Fruit fly (Drosophila melanogaster) whole organism, wandering third instar larva: ENCODE results near the gene lsn.

ENCODE experiments used
- Abd-B ChIP-seq: fragments of >200 bp; optimal IDR thresholded peaks from 2 replicates; lab custom pipeline; 2017; ENCODE audit warnings: missing biosample characterization, missing genetic modification characterization
- CG32264 ChIP-seq: fragments of 200-800 bp; sonication (Bioruptor generic); optimal IDR thresholded peaks from 2 replicates; lab custom pipeline; 2016; ENCODE audit warnings: missing biosample characterization, missing genetic modification characterization
- CG9705 ChIP-seq: fragments of 200-800 bp; sonication (Bioruptor generic); optimal IDR thresholded peaks from 2 replicates; lab custom pipeline; 2018; ENCODE audit warnings: missing biosample characterization, mild to moderate bottlenecking, missing genetic modification characterization
- CrebA ChIP-seq: fragments of 200-800 bp; sonication (Bioruptor generic); optimal IDR thresholded peaks from 2 replicates; lab custom pipeline; 2016; ENCODE audit warnings: missing biosample characterization, mild to moderate bottlenecking, missing genetic modification characterization, borderline replicate concordance
- Dif ChIP-seq: fragments of 200-275, 200-300 bp; sonication (Bioruptor generic); optimal IDR thresholded peaks from 2 replicates; lab custom pipeline; 2018; ENCODE audit warnings: missing biosample characterization, missing genetic modification characterization; ENCODE audit not compliant: partially characterized antibody
- GATAd ChIP-seq: sonication (Bioruptor generic); optimal IDR thresholded peaks from 2 replicates; lab custom pipeline; 2016; ENCODE audit warnings: missing biosample characterization, missing genetic modification characterization
- HLH106 ChIP-seq: fragments of 200-800 bp; optimal IDR thresholded peaks from 3 replicates; lab custom pipeline; 2019; ENCODE audit warnings: missing biosample characterization, mild to moderate bottlenecking, missing genetic modification characterization, moderate library complexity
- Hnf4 ChIP-seq: fragments of 200-800 bp; sonication (Bioruptor generic); optimal IDR thresholded peaks from 2 replicates; lab custom pipeline; 2016; ENCODE audit warnings: missing biosample characterization, mild to moderate bottlenecking, missing genetic modification characterization
- Hr83 ChIP-seq: fragments of 200-300 bp; sonication (Bioruptor generic); optimal IDR thresholded peaks from 2 replicates; lab custom pipeline; 2016; ENCODE audit warnings: missing biosample characterization, mild to moderate bottlenecking, missing genetic modification characterization, moderate library complexity; ENCODE audit not compliant: poor library complexity, severe bottlenecking
- Jra ChIP-seq: sonication (Bioruptor generic); optimal IDR thresholded peaks from 2 replicates; lab custom pipeline; 2016; ENCODE audit warnings: missing biosample characterization, missing genetic modification characterization
- Mio ChIP-seq: sonication (Bioruptor generic); optimal IDR thresholded peaks from 2 replicates; lab custom pipeline; 2016; ENCODE audit warnings: missing biosample characterization, missing genetic modification characterization
- N ChIP-seq: fragments of >200 bp; optimal IDR thresholded peaks from 2 replicates; lab custom pipeline; 2018; ENCODE audit warnings: missing biosample characterization, missing external identifiers, missing genetic modification characterization
- OdsH ChIP-seq: fragments of 200-800 bp; sonication (Bioruptor generic); optimal IDR thresholded peaks from 2 replicates; lab custom pipeline; 2016; ENCODE audit warnings: missing biosample characterization, mild to moderate bottlenecking, missing genetic modification characterization
- Rel ChIP-seq, 2 experiments: fragments of 200-800 bp; sonication (Bioruptor generic) in 1 of 2; optimal IDR thresholded peaks; 2 replicates in 1 of 2; 3 replicates in 1 of 2; lab custom pipeline; 2016 to 2019; ENCODE audit warnings: mild to moderate bottlenecking in 2 of 2, missing biosample characterization in 2 of 2, missing genetic modification characterization in 2 of 2, moderate library complexity in 1 of 2
- Sp1 ChIP-seq: fragments of 200-800 bp; sonication (Bioruptor generic); optimal IDR thresholded peaks from 3 replicates; lab custom pipeline; 2019; ENCODE audit warnings: missing biosample characterization, mild to moderate bottlenecking, missing genetic modification characterization, moderate library complexity
- Vsx2 ChIP-seq: fragments of 200-300, 225-300 bp; sonication (Bioruptor generic); optimal IDR thresholded peaks from 2 replicates; lab custom pipeline; 2018; ENCODE audit warnings: missing biosample characterization, missing genetic modification characterization; ENCODE audit not compliant: partially characterized antibody
- br ChIP-seq: fragments of 200-800 bp; sonication (Bioruptor generic); optimal IDR thresholded peaks from 2 replicates; lab custom pipeline; 2016; ENCODE audit warnings: missing biosample characterization, missing genetic modification characterization
- brk ChIP-seq: fragments of 200-800 bp; sonication (Bioruptor generic); optimal IDR thresholded peaks from 2 replicates; lab custom pipeline; 2016; ENCODE audit warnings: missing biosample characterization, mild to moderate bottlenecking, missing genetic modification characterization
- dl ChIP-seq, 2 experiments: fragments of 175-275, 200-275 bp in 1 of 2; fragments of 200-275 bp in 1 of 2; sonication (Bioruptor generic); optimal IDR thresholded peaks; lab custom pipeline; 2018; ENCODE audit warnings: mild to moderate bottlenecking in 2 of 2, missing biosample characterization in 2 of 2, missing genetic modification characterization in 2 of 2, moderate library complexity in 2 of 2; ENCODE audit not compliant: partially characterized antibody in 2 of 2, insufficient read depth in 1 of 2
- dmrt93B ChIP-seq: fragments of 200-800 bp; sonication (Bioruptor generic); optimal IDR thresholded peaks from 2 replicates; lab custom pipeline; 2018; ENCODE audit warnings: missing biosample characterization, mild to moderate bottlenecking, missing genetic modification characterization
- dsf ChIP-seq: sonication (Bioruptor generic); optimal IDR thresholded peaks from 2 replicates; lab custom pipeline; 2016; ENCODE audit warnings: missing biosample characterization, missing genetic modification characterization, borderline replicate concordance
- ey ChIP-seq: fragments of 200-800 bp; sonication (Bioruptor generic); optimal IDR thresholded peaks from 2 replicates; lab custom pipeline; 2016; ENCODE audit warnings: missing biosample characterization, missing genetic modification characterization
- foxo ChIP-seq, 2 experiments: fragments of 200-800 bp; sonication (Bioruptor generic); optimal IDR thresholded peaks; 2 replicates in 1 of 2; 3 replicates in 1 of 2; lab custom pipeline; 2016 to 2017; ENCODE audit warnings: missing biosample characterization in 2 of 2, missing genetic modification characterization in 2 of 2
- fru ChIP-seq: fragments of 200-800 bp; sonication (Bioruptor generic); optimal IDR thresholded peaks from 3 replicates; lab custom pipeline; 2016; ENCODE audit warnings: missing biosample characterization, mild to moderate bottlenecking, missing genetic modification characterization
- h ChIP-seq: fragments of 200-800 bp; sonication (Bioruptor generic); optimal IDR thresholded peaks from 3 replicates; lab custom pipeline; 2016; ENCODE audit warnings: missing biosample characterization, mild to moderate bottlenecking, missing genetic modification characterization
- jim ChIP-seq: fragments of 175-275, 200-325 bp; sonication (Bioruptor generic); optimal IDR thresholded peaks from 2 replicates; lab custom pipeline; 2016; ENCODE audit warnings: missing biosample characterization, mild to moderate bottlenecking, missing genetic modification characterization
- lola ChIP-seq: fragments of >200 bp; optimal IDR thresholded peaks from 2 replicates; lab custom pipeline; 2017; ENCODE audit warnings: missing biosample characterization, missing genetic modification characterization
- psq ChIP-seq: fragments of 200-800 bp; sonication (Bioruptor generic); optimal IDR thresholded peaks from 3 replicates; lab custom pipeline; 2017; ENCODE audit warnings: missing biosample characterization, mild to moderate bottlenecking, missing genetic modification characterization, moderate library complexity
- rgr ChIP-seq: fragments of 200-800 bp; sonication (Bioruptor generic); optimal IDR thresholded peaks from 3 replicates; lab custom pipeline; 2016; ENCODE audit warnings: missing biosample characterization, mild to moderate bottlenecking, missing genetic modification characterization
- sage ChIP-seq: fragments of 200-800 bp; sonication (Bioruptor generic); optimal IDR thresholded peaks from 2 replicates; lab custom pipeline; 2016; ENCODE audit warnings: missing biosample characterization, mild to moderate bottlenecking, missing genetic modification characterization
- sv ChIP-seq: fragments of 200-800 bp; sonication (Bioruptor generic); optimal IDR thresholded peaks from 3 replicates; lab custom pipeline; 2016; ENCODE audit warnings: missing biosample characterization, missing genetic modification characterization
- tai ChIP-seq: sonication (Bioruptor generic); optimal IDR thresholded peaks from 2 replicates; lab custom pipeline; 2016; ENCODE audit warnings: missing biosample characterization, missing genetic modification characterization
- woc ChIP-seq: sonication (Bioruptor generic); optimal IDR thresholded peaks from 2 replicates; lab custom pipeline; 2016; ENCODE audit warnings: missing biosample characterization, mild to moderate bottlenecking, missing genetic modification characterization

Gene lsn

DNA sequence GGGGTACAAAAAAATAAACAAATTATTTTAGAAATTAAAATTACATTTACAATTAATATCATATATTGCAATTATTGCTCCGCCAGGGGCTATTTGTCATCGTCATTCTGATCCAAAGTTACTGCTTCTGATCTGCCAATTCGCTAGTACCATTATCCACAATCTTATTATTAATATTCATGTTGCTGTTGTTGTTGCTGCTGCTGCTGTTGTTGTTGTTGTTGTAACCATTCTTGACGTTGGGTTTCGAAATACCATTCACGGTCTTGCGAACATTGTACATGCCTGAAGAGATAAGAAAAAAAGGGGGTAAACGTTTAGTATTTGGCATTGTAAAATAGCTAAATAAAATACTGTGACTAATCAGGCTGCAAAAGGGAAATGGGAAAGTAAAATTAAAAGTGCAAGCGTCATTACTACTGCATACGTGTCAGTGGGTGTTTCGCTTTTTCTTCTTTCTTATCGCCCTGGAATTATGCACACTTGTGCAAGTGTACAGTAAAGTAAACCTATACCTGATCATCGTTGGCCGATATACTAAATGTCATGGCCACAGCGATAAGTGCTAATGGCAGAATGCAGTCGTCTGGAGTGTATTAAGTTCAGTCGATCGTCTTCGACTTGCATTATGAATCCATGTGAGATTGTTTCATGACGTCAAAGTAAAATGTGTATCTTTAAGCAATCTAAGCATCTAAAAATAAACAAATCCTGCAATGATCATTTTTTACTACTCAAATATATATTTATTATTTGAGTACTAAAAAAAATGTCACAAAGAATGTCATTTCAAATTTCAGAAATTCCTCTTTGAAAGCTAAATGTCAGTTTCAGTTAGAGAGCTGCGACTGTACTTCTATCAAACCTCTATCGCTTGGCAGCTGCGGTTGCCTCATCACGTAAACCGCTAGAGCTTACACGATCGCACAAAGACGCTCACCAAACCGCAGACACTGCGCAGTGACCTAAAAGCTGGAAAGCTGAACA, 13.1 kb upstream of the lsn start:
- TF ChIP-seq CrebA (GFP tag; lab: Kevin White, UChicago) = peak; percentile 58
- TF ChIP-seq Rel (GFP tag; optimal IDR thresholded peaks at IDR 0.05; lab: Kevin White, UChicago) = no peak
- TF ChIP-seq Rel (tag; optimal IDR thresholded peaks at IDR 0.05; lab: Kevin White, UChicago) = peak; percentile 51
- TF ChIP-seq CG9705 = no peak
- TF ChIP-seq Sp1 = no peak
- TF ChIP-seq Dif = peak; percentile 36

DNA sequence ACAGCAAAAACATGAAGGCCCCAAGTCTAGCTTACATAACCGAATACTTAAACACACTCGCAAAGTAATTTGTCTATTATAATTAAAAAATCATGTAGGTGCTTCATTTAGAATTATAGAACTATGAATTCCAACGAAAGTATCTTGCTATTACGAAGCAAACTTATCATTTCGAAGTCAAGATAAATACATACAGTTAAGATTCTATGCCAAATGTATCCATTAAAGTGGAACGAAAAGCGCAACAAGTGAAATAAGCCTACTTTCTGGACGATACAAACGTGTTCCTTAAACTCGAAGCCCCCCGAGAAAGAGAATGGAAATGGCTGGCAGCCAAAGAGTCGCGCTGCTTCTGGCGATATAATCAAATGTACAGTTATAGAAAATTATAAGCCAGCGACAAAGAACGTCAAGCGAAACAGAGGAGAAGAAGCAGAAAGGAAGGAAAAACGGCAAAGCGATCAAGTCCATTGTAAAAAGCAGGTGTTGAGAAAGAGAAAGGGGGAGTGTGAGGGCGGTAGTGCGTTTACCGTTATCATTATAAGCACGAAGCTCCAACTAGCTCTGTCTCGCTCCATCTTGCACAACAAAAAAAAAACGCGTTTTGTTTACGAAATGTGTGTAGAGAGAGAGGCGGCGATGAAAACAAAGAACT, 12.3 kb upstream of the lsn start:
- TF ChIP-seq Hr83 (peak; percentile 2), brk (GFP tag; lab: Kevin White, UChicago) (no peak), dl (GFP tag; optimal IDR thresholded peaks at IDR 0.05; lab: Kevin White, UChicago; ENCODE audit: insufficient read depth in 1 of 2, partially characterized antibody in 2 of 2) (no peak), Jra (no peak), CG32264 (no peak), OdsH (GFP tag; lab: Kevin White, UChicago) (peak; percentile 7), sv (GFP tag; lab: Kevin White, UChicago) (no peak), rgr (GFP tag; lab: Kevin White, UChicago) (peak; percentile 22), fru (GFP tag; lab: Kevin White, UChicago) (peak; percentile 9), psq (GFP tag; lab: Kevin White, UChicago) (peak; percentile 75), Rel (GFP tag; optimal IDR thresholded peaks at IDR 0.05; lab: Kevin White, UChicago) (no peak), Rel (tag; optimal IDR thresholded peaks at IDR 0.05; lab: Kevin White, UChicago) (peak; percentile 10)

DNA sequence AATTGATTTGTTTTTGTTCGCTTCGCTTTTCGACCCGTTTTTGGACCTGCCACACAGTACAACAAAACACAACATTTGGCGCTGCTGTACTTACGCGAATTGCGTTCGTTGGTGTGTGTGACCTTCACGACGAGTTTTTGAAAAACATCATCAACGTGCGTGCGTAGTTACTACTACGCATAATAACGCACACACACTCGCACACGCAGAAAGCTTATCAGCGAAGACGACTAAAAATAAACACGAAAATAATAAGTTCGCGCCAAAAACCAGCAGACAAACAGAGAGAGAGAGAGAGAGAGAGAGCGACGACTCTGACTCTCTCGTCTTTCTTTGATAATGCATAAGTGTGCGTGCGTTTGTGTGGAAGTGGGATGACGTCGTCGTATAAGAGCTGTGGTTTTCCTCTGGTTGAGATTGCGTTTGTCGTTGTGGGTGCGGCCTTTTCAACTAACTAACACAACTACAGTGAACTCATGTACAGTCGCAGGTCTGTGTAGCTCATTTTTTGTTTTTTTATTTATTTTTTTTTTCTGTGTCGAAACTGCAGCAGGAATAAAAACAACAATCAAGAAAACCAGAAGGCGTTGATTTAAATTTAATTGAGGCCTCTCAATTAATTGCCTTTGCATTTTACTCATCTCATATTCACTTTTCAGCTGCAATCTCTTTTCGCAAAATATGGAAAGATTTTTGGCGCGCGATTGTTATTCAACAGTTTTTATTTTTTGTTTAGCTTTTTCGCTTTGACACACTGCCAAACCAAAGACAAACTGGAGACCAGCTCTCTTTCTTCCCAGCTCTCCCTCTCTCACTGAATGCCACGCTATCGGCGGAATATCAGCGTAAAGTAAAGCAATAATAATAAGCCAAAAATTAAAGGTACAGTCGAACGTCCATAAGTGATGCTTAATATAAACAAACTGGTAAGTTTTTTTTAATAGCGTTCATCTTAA, 11.1 kb upstream of the lsn start:
- peak; percentile 86 for TF ChIP-seq brk (GFP tag; lab: Kevin White, UChicago)
- TF ChIP-seq Jra = peak; percentile 61
- TF ChIP-seq Rel (GFP tag; optimal IDR thresholded peaks at IDR 0.05; lab: Kevin White, UChicago) = peak; percentile 91
- no peak for TF ChIP-seq Rel (tag; optimal IDR thresholded peaks at IDR 0.05; lab: Kevin White, UChicago)
- TF ChIP-seq rgr (GFP tag; lab: Kevin White, UChicago) = peak; percentile 24
- peak; percentile 41 for TF ChIP-seq fru (GFP tag; lab: Kevin White, UChicago)
- peak; percentile 1 for TF ChIP-seq Hnf4 (GFP tag; lab: Kevin White, UChicago)
- no peak for TF ChIP-seq HLH106 (tag; lab: Kevin White, UChicago)
- no peak for TF ChIP-seq CG9705
- peak; percentile 84 for TF ChIP-seq psq (GFP tag; lab: Kevin White, UChicago)
- peak; percentile 9 for TF ChIP-seq Mio (GFP tag; lab: Kevin White, UChicago)
- TF ChIP-seq GATAd (GFP tag; lab: Kevin White, UChicago) = no peak
- TF ChIP-seq sage (GFP tag; lab: Kevin White, UChicago) = peak; percentile 76
- no peak for TF ChIP-seq Abd-B (GFP tag; lab: Kevin White, UChicago)
- peak; percentile 48 for TF ChIP-seq N (GFP tag; lab: Kevin White, UChicago)
- no peak for TF ChIP-seq dmrt93B
- TF ChIP-seq lola (GFP tag; lab: Kevin White, UChicago) = no peak
- TF ChIP-seq OdsH (GFP tag; lab: Kevin White, UChicago) = no peak
- TF ChIP-seq CG32264 = peak; percentile 15
- TF ChIP-seq ey (GFP tag; lab: Kevin White, UChicago) = no peak
- peak; percentile 94 for TF ChIP-seq Dif
- TF ChIP-seq h = peak; percentile 47
- peak; percentile 54 for TF ChIP-seq Sp1
- peak; percentile 75 for TF ChIP-seq Vsx2
- TF ChIP-seq foxo (GFP tag; optimal IDR thresholded peaks at IDR 0.05; lab: Kevin White, UChicago) = peak; percentile 31 to 64
- TF ChIP-seq jim (GFP tag; lab: Kevin White, UChicago) = peak; percentile 56
- peak; percentile 93 for TF ChIP-seq CrebA (GFP tag; lab: Kevin White, UChicago)
- peak; percentile 91 for TF ChIP-seq Hr83
- TF ChIP-seq br (GFP tag; lab: Kevin White, UChicago) = peak; percentile 10
- TF ChIP-seq dsf = no peak
- peak; percentile 87 to 88 for TF ChIP-seq dl (GFP tag; optimal IDR thresholded peaks at IDR 0.05; lab: Kevin White, UChicago; ENCODE audit: insufficient read depth in 1 of 2, partially characterized antibody in 2 of 2)
- no peak for TF ChIP-seq tai (GFP tag; lab: Kevin White, UChicago)
- peak; percentile 38 for TF ChIP-seq woc (GFP tag; lab: Kevin White, UChicago)
